Worm (Caenorhabditis elegans) whole organism, L4 larva: ENCODE results near the gene imb-2.

Experiments
- D1046.2 ChIP-seq: fragments of 200-800 bp; sonication (Bioruptor generic); IDR thresholded peaks from 2 replicates; pipeline ENCODE4 v1.3.6; 2022; ENCODE audit warnings: missing genetic modification characterization, missing compliant biosample characterization
- F10B5.3 ChIP-seq: sonication (generic microtip); optimal IDR thresholded peaks from 2 replicates; lab custom pipeline; 2016; ENCODE audit warnings: mild to moderate bottlenecking, missing genetic modification characterization, missing compliant biosample characterization
- F37D6.2 ChIP-seq: sonication (generic microtip); optimal IDR thresholded peaks from 2 replicates; lab custom pipeline; 2016; ENCODE audit warnings: mild to moderate bottlenecking, missing genetic modification characterization, missing compliant biosample characterization
- F49E8.2 ChIP-seq: sonication (generic microtip); optimal IDR thresholded peaks from 2 replicates; lab custom pipeline; 2016; ENCODE audit warnings: missing compliant biosample characterization, mild to moderate bottlenecking, missing genetic modification characterization, borderline replicate concordance
- Y105C5A.15 ChIP-seq: fragments of 200-800 bp; sonication (Bioruptor generic); IDR thresholded peaks from 2 replicates; pipeline ENCODE4 v1.3.6; 2022; ENCODE audit warnings: missing genetic modification characterization, missing compliant biosample characterization
- Y48G9A.11 ChIP-seq: fragments of 200-800 bp; sonication (Bioruptor generic); IDR thresholded peaks from 2 replicates; pipeline ENCODE4 v1.3.6; 2022; ENCODE audit warnings: missing genetic modification reagents, missing genetic modification characterization, missing compliant biosample characterization
- ZK546.5 ChIP-seq, 2 experiments: sonication (generic microtip); optimal IDR thresholded peaks; 2 replicates each; lab custom pipeline; 2017; ENCODE audit warnings: missing biosample characterization in 2 of 2, missing genetic modification characterization in 2 of 2
- aha-1 ChIP-seq: fragments of 150-350 bp; peaks from one replicate; lab custom pipeline; 2014; ENCODE audit warnings: missing biosample characterization, missing genetic modification characterization
- aly-2 ChIP-seq: sonication (generic microtip); optimal IDR thresholded peaks from 2 replicates; lab custom pipeline; 2018; ENCODE audit warnings: missing biosample characterization, missing genetic modification characterization
- attf-4 ChIP-seq: sonication (generic microtip); optimal IDR thresholded peaks from 3 replicates; lab custom pipeline; 2017; ENCODE audit warnings: missing biosample characterization, missing genetic modification characterization
- ceh-20 ChIP-seq: fragments of 200-800 bp; sonication (Bioruptor generic); IDR thresholded peaks from 2 replicates; pipeline ENCODE4 v1.3.6; 2022; ENCODE audit warnings: missing genetic modification reagents, missing genetic modification characterization, missing compliant biosample characterization
- ceh-28 ChIP-seq: fragments of 150-350 bp; optimal IDR thresholded peaks from 2 replicates; lab custom pipeline; 2014; ENCODE audit warnings: missing biosample characterization, missing genetic modification reagents, missing genetic modification characterization
- ceh-32 ChIP-seq: sonication (generic microtip); optimal IDR thresholded peaks from 2 replicates; lab custom pipeline; 2016; ENCODE audit warnings: mild to moderate bottlenecking, missing genetic modification characterization, missing compliant biosample characterization; ENCODE audit not compliant: poor library complexity
- ces-1 ChIP-seq: fragments of 150-350 bp; sonication (generic microtip); optimal IDR thresholded peaks from 4 replicates; lab custom pipeline; 2014; ENCODE audit warnings: missing biosample characterization, missing genetic modification reagents, missing genetic modification characterization
- ctbp-1 ChIP-seq: fragments of 200-800 bp; sonication (Bioruptor generic); IDR thresholded peaks from 2 replicates; pipeline ENCODE4 v1.3.6; 2022; ENCODE audit warnings: missing genetic modification reagents, missing genetic modification characterization, missing compliant biosample characterization
- daf-12 ChIP-seq: fragments of 150-350 bp; optimal IDR thresholded peaks from 2 replicates; lab custom pipeline; 2014; ENCODE audit warnings: missing biosample characterization, missing genetic modification reagents, missing genetic modification characterization
- daf-19 ChIP-seq: fragments of 200-800 bp; sonication (Bioruptor generic); conservative IDR thresholded peaks from 2 replicates; pipeline ENCODE4 v1.3.6; 2022; ENCODE audit warnings: missing genetic modification characterization, missing compliant biosample characterization
- daf-8 ChIP-seq: fragments of 200-800 bp; sonication (Bioruptor generic); IDR thresholded peaks from 2 replicates; pipeline ENCODE4 v1.3.6; 2022; ENCODE audit warnings: missing genetic modification characterization, missing compliant biosample characterization
- dmd-6 ChIP-seq: fragments of 200-800 bp; sonication (Bioruptor generic); IDR thresholded peaks from 2 replicates; pipeline ENCODE4 v1.3.6; 2022; ENCODE audit warnings: missing genetic modification reagents, missing genetic modification characterization, missing compliant biosample characterization
- dmd-8 ChIP-seq: fragments of 200-800 bp; sonication (Bioruptor generic); IDR thresholded peaks from 2 replicates; pipeline ENCODE4 v1.3.6; 2022; ENCODE audit warnings: missing genetic modification characterization, missing compliant biosample characterization
- dpl-1 ChIP-seq: fragments of 150-350 bp; optimal IDR thresholded peaks from 2 replicates; lab custom pipeline; 2014; ENCODE audit warnings: missing biosample characterization, missing genetic modification reagents, missing genetic modification characterization
- duxl-1 ChIP-seq: sonication (generic microtip); optimal IDR thresholded peaks from 2 replicates; lab custom pipeline; 2016; ENCODE audit warnings: mild to moderate bottlenecking, missing genetic modification characterization, moderate library complexity, missing compliant biosample characterization; ENCODE audit not compliant: poor library complexity
- gei-8 ChIP-seq: fragments of 200-800 bp; sonication (Bioruptor generic); optimal IDR thresholded peaks from 2 replicates; lab custom pipeline; 2018; ENCODE audit warnings: mild to moderate bottlenecking, missing genetic modification characterization, missing compliant biosample characterization
- hif-1 ChIP-seq, 2 experiments: sonication (generic microtip); optimal IDR thresholded peaks; 2 replicates each; lab custom pipeline; 2016 to 2017; ENCODE audit warnings: missing compliant biosample characterization in 2 of 2, missing genetic modification characterization in 2 of 2, missing genetic modification reagents in 2 of 2, missing genotype in 2 of 2, mild to moderate bottlenecking in 1 of 2
- hmg-1.1 ChIP-seq: fragments of 200-800 bp; sonication (Bioruptor generic); IDR thresholded peaks from 2 replicates; pipeline ENCODE4 v1.3.6; 2022; ENCODE audit warnings: missing genetic modification reagents, missing genetic modification characterization, missing compliant biosample characterization
- lim-7 ChIP-seq: fragments of 200-800 bp; sonication (Bioruptor generic); IDR thresholded peaks from 2 replicates; pipeline ENCODE4 v1.3.6; 2022; ENCODE audit warnings: missing genetic modification characterization, missing compliant biosample characterization
- lin-38 ChIP-seq: fragments of 200-800 bp; sonication (Bioruptor generic); IDR thresholded peaks from 2 replicates; pipeline ENCODE4 v1.3.6; 2022; ENCODE audit warnings: missing genetic modification reagents, missing genetic modification characterization, missing compliant biosample characterization
- lir-3 ChIP-seq: sonication (generic microtip); optimal IDR thresholded peaks from 2 replicates; lab custom pipeline; 2016; ENCODE audit warnings: mild to moderate bottlenecking, missing genetic modification characterization, missing compliant biosample characterization
- mdl-1 ChIP-seq, 2 experiments: fragments of 150-350 bp in 1 of 2; sonication (generic microtip) in 1 of 2; optimal IDR thresholded peaks; 2 replicates each; lab custom pipeline; 2014 to 2017; ENCODE audit warnings: missing biosample characterization in 2 of 2, missing genetic modification characterization in 2 of 2
- mep-1 ChIP-seq: fragments of 150-350 bp; sonication (generic microtip); optimal IDR thresholded peaks from 3 replicates; lab custom pipeline; 2014; ENCODE audit warnings: missing biosample characterization, missing genetic modification characterization
- mes-2 ChIP-seq: sonication (generic microtip); optimal IDR thresholded peaks from 2 replicates; lab custom pipeline; 2016; ENCODE audit warnings: missing genotype, mild to moderate bottlenecking, missing genetic modification characterization, missing compliant biosample characterization; ENCODE audit not compliant: poor library complexity, severe bottlenecking
- nhr-10 ChIP-seq: fragments of 150-350 bp; optimal IDR thresholded peaks from 2 replicates; lab custom pipeline; 2014; ENCODE audit warnings: missing biosample characterization, missing genetic modification characterization
- nhr-102 ChIP-seq: sonication (generic microtip); optimal IDR thresholded peaks from 2 replicates; lab custom pipeline; 2016; ENCODE audit warnings: mild to moderate bottlenecking, missing genetic modification characterization, moderate library complexity, missing compliant biosample characterization
- nhr-11 ChIP-seq: fragments of 150-350 bp; optimal IDR thresholded peaks from 2 replicates; lab custom pipeline; 2014; ENCODE audit warnings: missing biosample characterization, missing genetic modification characterization
- nhr-6 ChIP-seq: fragments of 150-350 bp; optimal IDR thresholded peaks from 2 replicates; lab custom pipeline; 2014; ENCODE audit warnings: missing biosample characterization, missing genetic modification characterization
- nhr-77 ChIP-seq: fragments of 150-350 bp; optimal IDR thresholded peaks from 2 replicates; lab custom pipeline; 2014; ENCODE audit warnings: missing biosample characterization, missing genetic modification characterization
- pha-4 ChIP-seq, 2 experiments: fragments of 150-350 bp in 1 of 2; fragments of 200-800 bp in 1 of 2; sonication (Bioruptor generic) in 1 of 2; IDR thresholded peaks in 1 of 2; optimal IDR thresholded peaks in 1 of 2; 2 replicates each; pipeline versions ENCODE4 v1.3.6 to Lab custom; 2014 to 2022; ENCODE audit warnings: missing genetic modification characterization in 2 of 2, missing genetic modification reagents in 2 of 2, missing biosample characterization in 1 of 2, missing compliant biosample characterization in 1 of 2
- php-3 ChIP-seq: fragments of 200-800 bp; sonication (Bioruptor generic); IDR thresholded peaks from 2 replicates; pipeline ENCODE4 v1.3.6; 2022; ENCODE audit warnings: missing genetic modification reagents, missing genetic modification characterization, missing compliant biosample characterization
- pqm-1 ChIP-seq: sonication (generic microtip); optimal IDR thresholded peaks from 2 replicates; lab custom pipeline; 2017; ENCODE audit warnings: missing biosample characterization, missing genetic modification characterization
- sdz-12 ChIP-seq: fragments of 200-800 bp; sonication (Bioruptor generic); optimal IDR thresholded peaks from 2 replicates; lab custom pipeline; 2018; ENCODE audit warnings: mild to moderate bottlenecking, missing genetic modification characterization, missing compliant biosample characterization
- skn-1 ChIP-seq: fragments of 150-350 bp; optimal IDR thresholded peaks from 2 replicates; lab custom pipeline; 2014; ENCODE audit warnings: missing biosample characterization, missing genetic modification characterization
- snpc-1.2 ChIP-seq: fragments of 200-800 bp; sonication (Bioruptor generic); IDR thresholded peaks from 2 replicates; pipeline ENCODE4 v1.3.6; 2022; ENCODE audit warnings: missing genetic modification reagents, missing genetic modification characterization, missing compliant biosample characterization
- spr-3 ChIP-seq: fragments of 200-800 bp; sonication (Bioruptor generic); optimal IDR thresholded peaks from 2 replicates; lab custom pipeline; 2018; ENCODE audit warnings: mild to moderate bottlenecking, missing genetic modification characterization, missing compliant biosample characterization
- tra-1 ChIP-seq: fragments of 200-800 bp; sonication (Bioruptor generic); IDR thresholded peaks from 2 replicates; pipeline ENCODE4 v1.3.6; 2022; ENCODE audit warnings: missing genetic modification reagents, missing genetic modification characterization, missing compliant biosample characterization
- unc-130 ChIP-seq: sonication (generic microtip); optimal IDR thresholded peaks from 2 replicates; lab custom pipeline; 2016; ENCODE audit warnings: missing genetic modification reagents, missing genetic modification characterization, missing compliant biosample characterization
- unc-62 ChIP-seq, 3 experiments: fragments of 150-350 bp in 1 of 3; sonication (generic microtip); optimal IDR thresholded peaks in 2 of 3; peaks in 1 of 3; 1 replicate in 1 of 3; 2 replicates in 2 of 3; lab custom pipeline; 2014 to 2017; ENCODE audit warnings: missing biosample characterization in 3 of 3, missing genetic modification characterization in 3 of 3, missing genetic modification reagents in 3 of 3, missing genotype in 1 of 3
- vab-7 ChIP-seq: fragments of 200-800 bp; sonication (Bioruptor generic); IDR thresholded peaks from 2 replicates; pipeline ENCODE4 v1.3.6; 2022; ENCODE audit warnings: missing genetic modification reagents, missing genetic modification characterization, missing compliant biosample characterization
- zip-11 ChIP-seq: fragments of 200-800 bp; sonication (Bioruptor generic); IDR thresholded peaks from 2 replicates; pipeline ENCODE4 v1.3.6; 2022; ENCODE audit warnings: missing genetic modification characterization, missing compliant biosample characterization
- zip-2 ChIP-seq: fragments of 150-350 bp; optimal IDR thresholded peaks from 2 replicates; lab custom pipeline; 2014; ENCODE audit warnings: missing biosample characterization, missing genetic modification characterization

imb-2 gene

DNA sequence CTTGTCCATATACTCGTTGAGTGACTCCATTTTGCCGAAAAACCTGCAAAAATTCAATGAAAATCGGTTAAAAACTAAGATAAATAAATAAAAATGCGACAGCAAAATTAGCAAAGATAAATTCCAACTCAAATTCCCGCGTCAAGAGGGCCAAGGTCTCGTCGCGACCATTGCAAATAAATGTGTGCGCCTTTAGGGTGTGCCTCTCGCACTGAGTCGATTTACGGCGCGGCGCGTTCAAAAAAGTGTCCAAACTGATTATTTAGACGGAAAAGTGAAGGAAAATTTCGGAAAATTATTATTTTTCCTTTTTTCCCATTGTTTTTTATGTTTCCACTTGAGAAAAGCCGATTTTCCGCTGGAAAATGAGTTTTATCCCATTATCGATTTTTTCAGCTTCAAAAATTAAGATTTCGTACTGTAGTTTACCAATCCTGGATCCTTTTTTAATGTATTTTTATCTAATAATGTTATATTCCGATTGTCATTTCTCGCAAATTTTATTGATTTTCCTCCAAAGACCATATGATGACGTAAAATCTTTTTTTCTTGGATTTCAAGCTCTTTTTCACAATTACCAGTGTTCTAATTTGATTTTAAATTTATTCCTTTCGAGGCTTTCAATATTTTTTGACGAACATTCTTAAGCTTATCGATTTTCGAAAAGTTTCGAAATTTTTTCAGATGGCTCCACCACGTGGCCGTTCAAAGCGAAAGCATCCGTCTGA lies 24.7 kb downstream of the imb-2 start, which contains the start of the genes kbp-3 and nurf-1 (continued):
- TF ChIP-seq Y105C5A.15 (no peak), lin-38 (GFP tag; lab: Robert Waterston, UW) (peak; percentile 72), hif-1 (tag; optimal IDR thresholded peaks at IDR 0.05; lab: Kevin White, UChicago) (peak in 1 of 2 experiments; percentile 41), dpl-1 (GFP tag; lab: Kevin White, UChicago) (peak; percentile 88), hmg-1.1 (GFP tag; lab: Robert Waterston, UW) (peak; percentile 44; the same call in 1 of the 2 replicates), unc-130 (GFP tag; lab: Kevin White, UChicago) (no peak), daf-19 (GFP tag; lab: Robert Waterston, UW) (no peak), nhr-11 (tag; lab: Kevin White, UChicago) (peak; percentile 45), aha-1 (tag; lab: Kevin White, UChicago) (peak; percentile 94), nhr-77 (tag; lab: Kevin White, UChicago) (peak; percentile 45), ZK546.5 (tag; optimal IDR thresholded peaks at IDR 0.05; lab: Kevin White, UChicago) (no peak), tra-1 (no peak), F37D6.2 (tag; lab: Kevin White, UChicago) (no peak), F10B5.3 (no peak), snpc-1.2 (no peak), skn-1 (tag; lab: Kevin White, UChicago) (no peak), ceh-28 (no peak), dmd-8 (GFP tag; lab: Robert Waterston, UW) (no peak), daf-8 (no peak), ceh-20 (no peak), daf-12 (tag; lab: Kevin White, UChicago) (no peak), dmd-6 (GFP tag; lab: Robert Waterston, UW) (no peak; the same call in 1 of the 2 replicates), sdz-12 (GFP tag; lab: Kevin White, UChicago) (no peak), nhr-102 (tag; lab: Kevin White, UChicago) (no peak), ctbp-1 (no peak), spr-3 (no peak), unc-62 (GFP tag; optimal IDR thresholded peaks at IDR 0.05 in 1 of 2; lab: Kevin White, UChicago) (peak in 1 of 2 experiments; percentile 2), unc-62 (tag; optimal IDR thresholded peaks at IDR 0.05; lab: Kevin White, UChicago) (no peak), lim-7 (GFP tag; lab: Robert Waterston, UW) (no peak), ces-1 (no peak), php-3 (GFP tag; lab: Robert Waterston, UW) (no peak), F49E8.2 (tag; lab: Kevin White, UChicago) (no peak), pqm-1 (tag; lab: Kevin White, UChicago) (no peak), Y48G9A.11 (no peak), pha-4 (GFP tag; IDR thresholded peaks at IDR 0.05; lab: Robert Waterston, UW) (no peak), pha-4 (tag; optimal IDR thresholded peaks at IDR 0.05; lab: Kevin White, UChicago) (no peak), duxl-1 (tag; lab: Kevin White, UChicago) (no peak), nhr-6 (tag; lab: Kevin White, UChicago) (peak; percentile 72), mdl-1 (tag; optimal IDR thresholded peaks at IDR 0.05; lab: Kevin White, UChicago) (peak in 1 of 2 experiments; percentile 32), D1046.2 (GFP tag; lab: Robert Waterston, UW) (no peak), ceh-32 (no peak), attf-4 (tag; lab: Kevin White, UChicago) (no peak), gei-8 (GFP tag; lab: Kevin White, UChicago) (no peak), mes-2 (peak; percentile 95), lir-3 (tag; lab: Kevin White, UChicago) (no peak), vab-7 (GFP tag; lab: Robert Waterston, UW) (no peak), zip-2 (tag; lab: Kevin White, UChicago) (no peak), aly-2 (tag; lab: Kevin White, UChicago) (no peak), mep-1 (tag; lab: Kevin White, UChicago) (peak; percentile 59), nhr-10 (no peak), zip-11 (GFP tag; lab: Robert Waterston, UW) (no peak)
